Worm (Caenorhabditis elegans) whole organism, mixed stage, embryonic: ENCODE data around the gene thk-1.

ENCODE experiments used
- M03D4.4 ChIP-seq: sonication (generic microtip); optimal IDR thresholded peaks from 2 replicates; lab custom pipeline; 2017; ENCODE audit warnings: mild to moderate bottlenecking, missing genetic modification characterization, missing compliant biosample characterization
- bed-3 ChIP-seq: fragments of 200-800 bp; sonication (Bioruptor generic); optimal IDR thresholded peaks from 3 replicates; lab custom pipeline; 2018; ENCODE audit warnings: mild to moderate bottlenecking, missing genetic modification characterization, moderate library complexity, missing compliant biosample characterization
- blmp-1 ChIP-seq: fragments of 150-350 bp; optimal IDR thresholded peaks from 2 replicates; lab custom pipeline; 2014; ENCODE audit warnings: missing biosample characterization, missing genetic modification characterization
- ceh-39 ChIP-seq: fragments of 150-350 bp; optimal IDR thresholded peaks from 2 replicates; lab custom pipeline; 2014; ENCODE audit warnings: missing biosample characterization, missing genetic modification characterization
- ceh-43 ChIP-seq: fragments of 200-800 bp; sonication (Bioruptor generic); optimal IDR thresholded peaks from 2 replicates; lab custom pipeline; 2018; ENCODE audit warnings: mild to moderate bottlenecking, missing genetic modification characterization, moderate library complexity, missing compliant biosample characterization
- ceh-83 ChIP-seq: fragments of 200-800 bp; sonication (Bioruptor generic); optimal IDR thresholded peaks from 2 replicates; lab custom pipeline; 2018; ENCODE audit warnings: mild to moderate bottlenecking, missing genetic modification characterization, missing compliant biosample characterization
- ces-1 ChIP-seq: fragments of 150-350 bp; optimal IDR thresholded peaks from 2 replicates; lab custom pipeline; 2014; ENCODE audit warnings: missing biosample characterization, missing genetic modification reagents, missing genetic modification characterization
- cnd-1 ChIP-seq: fragments of 200-800 bp; sonication (Bioruptor generic); optimal IDR thresholded peaks from 2 replicates; lab custom pipeline; 2018; ENCODE audit warnings: mild to moderate bottlenecking, missing genetic modification characterization, missing compliant biosample characterization
- drap-1 ChIP-seq: fragments of 200-800 bp; sonication (Bioruptor generic); optimal IDR thresholded peaks from 3 replicates; lab custom pipeline; 2018; ENCODE audit warnings: mild to moderate bottlenecking, missing genetic modification characterization, missing compliant biosample characterization
- elt-1 ChIP-seq: sonication (generic microtip); optimal IDR thresholded peaks from 2 replicates; lab custom pipeline; 2017; ENCODE audit warnings: missing genetic modification characterization, mild to moderate bottlenecking, missing compliant biosample characterization, antibody characterized with exemption, moderate library complexity, borderline replicate concordance; ENCODE audit not compliant: insufficient read depth
- elt-3 ChIP-seq: fragments of 150-350 bp; optimal IDR thresholded peaks from 2 replicates; lab custom pipeline; 2014; ENCODE audit warnings: missing biosample characterization, missing genetic modification characterization
- flh-1 ChIP-seq: fragments of 200-800 bp; sonication (Bioruptor generic); optimal IDR thresholded peaks from 2 replicates; lab custom pipeline; 2018; ENCODE audit warnings: mild to moderate bottlenecking, missing genetic modification characterization, moderate library complexity, missing compliant biosample characterization
- ham-2 ChIP-seq: fragments of 200-800 bp; sonication (Bioruptor generic); optimal IDR thresholded peaks from 2 replicates; lab custom pipeline; 2018; ENCODE audit warnings: mild to moderate bottlenecking, missing genetic modification characterization, missing compliant biosample characterization
- hlh-1 ChIP-seq: fragments of 150-350 bp; optimal IDR thresholded peaks from 2 replicates; lab custom pipeline; 2014; ENCODE audit warnings: missing biosample characterization, missing genetic modification reagents, missing genetic modification characterization
- lin-13 ChIP-seq: fragments of 150-350 bp; optimal IDR thresholded peaks from 2 replicates; lab custom pipeline; 2014; ENCODE audit warnings: missing biosample characterization, missing genetic modification characterization
- lin-32 ChIP-seq: fragments of 200-800 bp; sonication (Bioruptor generic); optimal IDR thresholded peaks from 2 replicates; lab custom pipeline; 2018; ENCODE audit warnings: mild to moderate bottlenecking, missing genetic modification characterization, missing compliant biosample characterization
- lsy-2 ChIP-seq: fragments of 150-350 bp; optimal IDR thresholded peaks from 2 replicates; lab custom pipeline; 2014; ENCODE audit warnings: missing biosample characterization, missing genetic modification characterization
- mab-5 ChIP-seq: fragments of 150-350 bp; optimal IDR thresholded peaks from 2 replicates; lab custom pipeline; 2014; ENCODE audit warnings: missing biosample characterization, missing genetic modification characterization
- mep-1 ChIP-seq: fragments of 150-350 bp; optimal IDR thresholded peaks from 2 replicates; lab custom pipeline; 2017; ENCODE audit warnings: missing biosample characterization, missing genetic modification reagents, missing genetic modification characterization, inconsistent platforms
- mls-2 ChIP-seq: sonication (generic microtip); optimal IDR thresholded peaks from 2 replicates; lab custom pipeline; 2016; ENCODE audit warnings: mild to moderate bottlenecking, missing genetic modification characterization, moderate library complexity, missing compliant biosample characterization
- nhr-12 ChIP-seq: fragments of 150-350 bp; optimal IDR thresholded peaks from 2 replicates; lab custom pipeline; 2014; ENCODE audit warnings: missing biosample characterization, missing genetic modification characterization
- nhr-2 ChIP-seq: fragments of 150-350 bp; optimal IDR thresholded peaks from 2 replicates; lab custom pipeline; 2014; ENCODE audit warnings: missing biosample characterization, missing genetic modification characterization
- nhr-237 ChIP-seq: fragments of 150-350 bp; optimal IDR thresholded peaks from 2 replicates; lab custom pipeline; 2014; ENCODE audit warnings: missing biosample characterization, missing genetic modification characterization
- nhr-28 ChIP-seq: fragments of 150-350 bp; optimal IDR thresholded peaks from 2 replicates; lab custom pipeline; 2014; ENCODE audit warnings: missing biosample characterization, missing genetic modification characterization
- nhr-76 ChIP-seq: sonication (generic microtip); optimal IDR thresholded peaks from 2 replicates; lab custom pipeline; 2017; ENCODE audit warnings: missing biosample characterization, missing genetic modification characterization
- pha-4 ChIP-seq: fragments of 150-350 bp; optimal IDR thresholded peaks from 2 replicates; lab custom pipeline; 2018; ENCODE audit warnings: missing biosample characterization, missing genetic modification reagents, missing genetic modification characterization
- sem-2 ChIP-seq: fragments of 200-800 bp; sonication (Bioruptor generic); optimal IDR thresholded peaks from 2 replicates; lab custom pipeline; 2018; ENCODE audit warnings: mild to moderate bottlenecking, missing genetic modification characterization, missing compliant biosample characterization
- snpc-4 ChIP-seq: fragments of 150-350 bp; optimal IDR thresholded peaks from 2 replicates; lab custom pipeline; 2014; ENCODE audit warnings: missing biosample characterization, missing genetic modification characterization
- sptf-1 ChIP-seq: sonication (generic microtip); optimal IDR thresholded peaks from 2 replicates; lab custom pipeline; 2017; ENCODE audit warnings: mild to moderate bottlenecking, missing genetic modification characterization, moderate library complexity, missing compliant biosample characterization
- tbx-8 ChIP-seq: fragments of 200-800 bp; sonication (Bioruptor generic); optimal IDR thresholded peaks from 2 replicates; lab custom pipeline; 2018; ENCODE audit warnings: mild to moderate bottlenecking, missing genetic modification characterization, moderate library complexity, missing compliant biosample characterization
- unc-120 ChIP-seq: sonication (generic microtip); optimal IDR thresholded peaks from 2 replicates; lab custom pipeline; 2017; ENCODE audit warnings: missing genetic modification characterization, missing compliant biosample characterization; ENCODE audit not compliant: poor library complexity, severe bottlenecking
- unc-39 ChIP-seq: fragments of 150-350 bp; optimal IDR thresholded peaks from 2 replicates; lab custom pipeline; 2014; ENCODE audit warnings: missing biosample characterization, missing genetic modification characterization
- unc-62 ChIP-seq: fragments of 150-350 bp; optimal IDR thresholded peaks from 2 replicates; lab custom pipeline; 2014; ENCODE audit warnings: missing biosample characterization, missing genetic modification reagents, missing genetic modification characterization
- zip-8 ChIP-seq: fragments of 150-350 bp; optimal IDR thresholded peaks from 2 replicates; lab custom pipeline; 2014; ENCODE audit warnings: missing biosample characterization, missing genetic modification characterization
- ztf-11 ChIP-seq: fragments of 150-350 bp; optimal IDR thresholded peaks from 2 replicates; lab custom pipeline; 2014; ENCODE audit warnings: missing biosample characterization, missing genetic modification characterization

The thk-1 gene

ce11 chrIV:10261061-10261460 lies 20.3 kb downstream of the thk-1 start:
- TF ChIP-seq elt-1 (tag; lab: Kevin White, UChicago) (peak; percentile 99), zip-8 (tag; lab: Kevin White, UChicago) (no peak), elt-3 (tag; lab: Kevin White, UChicago) (peak; percentile 63)

- TF ChIP-seq drap-1 (GFP tag; lab: Kevin White, UChicago), result no peak
- no peak for TF ChIP-seq hlh-1 (tag; lab: Kevin White, UChicago)
- no peak for TF ChIP-seq unc-62 (GFP tag; lab: Kevin White, UChicago)
Observed at ce11 chrIV:10259557-10259956, 21.8 kb downstream of the thk-1 start, which contains the start of gene F01G10.9. Gene F01G10.9 (minus strand): TSS chrIV:10259657.

ce11 chrIV:10252886-10253639 lies 28.3 kb downstream of the thk-1 start:
- TF ChIP-seq M03D4.4 (tag; lab: Kevin White, UChicago), result no peak
- no peak for TF ChIP-seq blmp-1 (tag; lab: Kevin White, UChicago)
- peak; percentile 72 for TF ChIP-seq elt-1 (tag; lab: Kevin White, UChicago)

ce11 chrIV:10252350-10252792 lies 29.0 kb downstream of the thk-1 start:
- no peak for TF ChIP-seq lin-32 (GFP tag; lab: Kevin White, UChicago)
- no peak for TF ChIP-seq elt-1 (tag; lab: Kevin White, UChicago)
- no peak for TF ChIP-seq ham-2 (GFP tag; lab: Kevin White, UChicago)
- TF ChIP-seq M03D4.4 (tag; lab: Kevin White, UChicago), result no peak
- no peak for TF ChIP-seq nhr-12 (tag; lab: Kevin White, UChicago)
- no peak for TF ChIP-seq drap-1 (GFP tag; lab: Kevin White, UChicago)
- TF ChIP-seq zip-8 (tag; lab: Kevin White, UChicago), result no peak
- TF ChIP-seq ztf-11, result no peak
- TF ChIP-seq unc-62 (GFP tag; lab: Kevin White, UChicago), result peak; percentile 81
- TF ChIP-seq cnd-1 (tag; lab: Kevin White, UChicago), result no peak
- TF ChIP-seq nhr-76 (tag; lab: Kevin White, UChicago), result no peak
- TF ChIP-seq sem-2, result no peak
- TF ChIP-seq nhr-237, result no peak
- peak; percentile 51 for TF ChIP-seq ces-1
- peak; percentile 12 for TF ChIP-seq ceh-83
- no peak for TF ChIP-seq nhr-28
- no peak for TF ChIP-seq hlh-1 (tag; lab: Kevin White, UChicago)
- no peak for TF ChIP-seq nhr-2 (tag; lab: Kevin White, UChicago)
- TF ChIP-seq ceh-43 (GFP tag; lab: Kevin White, UChicago), result no peak
- peak; percentile 45 for TF ChIP-seq blmp-1 (tag; lab: Kevin White, UChicago)
- TF ChIP-seq mls-2 (tag; lab: Kevin White, UChicago), result peak; percentile 14
- no peak for TF ChIP-seq mab-5 (tag; lab: Kevin White, UChicago)
- no peak for TF ChIP-seq snpc-4 (tag; lab: Kevin White, UChicago)
- no peak for TF ChIP-seq elt-3 (tag; lab: Kevin White, UChicago)
- peak; percentile 38 for TF ChIP-seq sptf-1
- no peak for TF ChIP-seq pha-4 (tag; lab: Kevin White, UChicago)
- TF ChIP-seq lin-13, result no peak
- no peak for TF ChIP-seq tbx-8 (GFP tag; lab: Kevin White, UChicago)
- peak; percentile 16 for TF ChIP-seq lsy-2 (tag; lab: Kevin White, UChicago)
- no peak for TF ChIP-seq ceh-39
- no peak for TF ChIP-seq mep-1 (tag; lab: Kevin White, UChicago)
- peak; percentile 84 for TF ChIP-seq unc-120 (tag; lab: Kevin White, UChicago)
- no peak for TF ChIP-seq flh-1 (GFP tag; lab: Kevin White, UChicago)
- no peak for TF ChIP-seq unc-39
- TF ChIP-seq bed-3 (GFP tag; lab: Kevin White, UChicago), result no peak
